Fruit fly (Drosophila melanogaster) whole organism, adult: ENCODE measurements around the gene CG46396.

ENCODE experiments used
- CG1620 ChIP-seq: fragments of 200-800 bp; sonication (Bioruptor generic); optimal IDR thresholded peaks from 2 replicates; lab custom pipeline; 2016; ENCODE audit warnings: missing biosample characterization, missing genetic modification characterization
- CG5204 ChIP-seq: fragments of 200-800 bp; sonication (Bioruptor generic); optimal IDR thresholded peaks from 2 replicates; lab custom pipeline; 2016; ENCODE audit warnings: missing biosample characterization, missing genetic modification characterization
- Clk ChIP-seq: fragments of 200-800 bp; sonication (Bioruptor generic); optimal IDR thresholded peaks from 2 replicates; lab custom pipeline; 2017; ENCODE audit warnings: missing biosample characterization, missing genetic modification characterization
- bab1 ChIP-seq: fragments of 200-800 bp; sonication (Bioruptor generic); optimal IDR thresholded peaks from 3 replicates; lab custom pipeline; 2019; ENCODE audit warnings: missing biosample characterization, mild to moderate bottlenecking, missing genetic modification characterization, moderate library complexity
- cic ChIP-seq: fragments of 200-800 bp; sonication (Bioruptor generic); optimal IDR thresholded peaks from 2 replicates; lab custom pipeline; 2017; ENCODE audit warnings: missing biosample characterization, mild to moderate bottlenecking, missing genetic modification characterization, moderate library complexity
- kay ChIP-seq: fragments of 200-800 bp; sonication (Bioruptor generic); peaks from one replicate; lab custom pipeline; 2016; ENCODE audit warnings: missing biosample characterization, missing genetic modification characterization, borderline replicate concordance
- pad ChIP-seq: fragments of 200-800 bp; sonication (Bioruptor generic); optimal IDR thresholded peaks from 3 replicates; lab custom pipeline; 2017; ENCODE audit warnings: missing biosample characterization, missing genetic modification characterization, mild to moderate bottlenecking, moderate library complexity, missing genetic modification reagents

dm6 chr3R:6301257-6301839 lies 2.5 kb upstream of the CG46396 start, which contains the start of gene Osi15:
- TF ChIP-seq cic (GFP tag; lab: Kevin White, UChicago) (no peak), kay (GFP tag; lab: Kevin White, UChicago) (no peak), CG1620 (no peak), pad (GFP tag; lab: Kevin White, UChicago) (no peak), bab1 (GFP tag; lab: Kevin White, UChicago) (no peak), CG5204 (GFP tag; lab: Kevin White, UChicago) (no peak), Clk (no peak)
